Fruit fly (Drosophila melanogaster): ENCODE results near the gene CG43373.
A peak's percentile ranks its signal among the peaks of the same experiment; 100 is the strongest.

Gene CG43373

DNA sequence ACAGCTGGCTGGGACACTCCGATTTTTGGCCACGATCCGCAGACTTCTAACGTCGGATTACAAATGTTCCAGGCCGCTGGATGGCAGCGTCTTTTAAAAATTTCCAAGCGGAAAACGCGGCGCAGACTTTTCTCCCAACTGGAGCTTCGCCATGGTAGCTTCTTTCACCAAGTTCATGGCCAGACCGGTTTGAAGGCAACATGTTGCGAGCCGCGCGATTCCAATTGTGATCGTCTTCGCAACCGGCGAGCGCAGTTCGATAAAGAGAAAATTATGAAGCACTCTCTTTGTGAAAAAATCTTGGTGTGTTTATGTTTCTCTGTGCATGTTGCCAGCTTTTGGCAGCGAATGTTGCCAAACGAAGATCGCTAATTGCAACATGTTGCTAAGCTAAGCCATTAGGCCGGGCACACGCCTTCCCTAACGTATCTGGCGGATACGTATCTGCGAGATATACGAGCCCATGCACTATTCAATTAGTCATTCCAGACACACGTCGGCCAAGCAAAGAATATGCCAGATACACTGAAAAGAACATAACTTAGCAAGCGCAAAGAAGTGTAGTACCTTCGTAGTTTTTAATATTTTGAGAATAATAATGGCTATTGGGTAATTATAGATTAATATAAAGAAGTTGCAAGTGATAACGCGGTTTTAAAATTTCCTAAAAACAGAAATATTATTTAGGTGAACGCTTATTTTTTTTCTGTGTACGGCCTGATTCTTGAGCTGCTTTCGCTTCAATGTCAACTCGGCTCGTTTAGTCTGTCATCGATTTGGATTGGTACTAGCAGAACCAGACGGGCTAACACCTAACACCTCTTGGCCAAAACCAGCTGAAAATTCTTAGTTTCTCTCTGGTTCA, 91.1 kb downstream of the CG43373 start, which contains the start of gene dsx-c73A (continued):
- peak; percentile 32 for TF ChIP-seq CG1602 (GFP tag; optimal IDR thresholded peaks at IDR 0.05)
- TF ChIP-seq CG2678 (tag; optimal IDR thresholded peaks at IDR 0.05), result peak; percentile 35
- TF ChIP-seq CG18619 (GFP tag; optimal IDR thresholded peaks at IDR 0.05), result peak; percentile 1
- TF ChIP-seq CG10979 (tag; optimal IDR thresholded peaks at IDR 0.05), result peak; percentile 71
- TF ChIP-seq Six4 (GFP tag; optimal IDR thresholded peaks at IDR 0.05), result no peak
- no peak for TF ChIP-seq cas (GFP tag; IDR thresholded peaks at IDR 0.05)
- TF ChIP-seq CG13424 (tag; optimal IDR thresholded peaks at IDR 0.05), result peak; percentile 32
- TF ChIP-seq CG4730 (GFP tag; IDR thresholded peaks at IDR 0.05), result peak; percentile 29; the same call in 1 of the 2 replicates
- TF ChIP-seq vvl (GFP tag; IDR thresholded peaks at IDR 0.05), result peak; percentile 65
- peak; percentile 98 for TF ChIP-seq CG5180 (GFP tag; optimal IDR thresholded peaks at IDR 0.05)
- no peak for TF ChIP-seq CG10147 (GFP tag; optimal IDR thresholded peaks at IDR 0.05)
- peak; percentile 56 for TF ChIP-seq gem (tag; optimal IDR thresholded peaks at IDR 0.05)
- no peak for TF ChIP-seq Scr (GFP tag; IDR thresholded peaks at IDR 0.05; ENCODE audit: partially characterized antibody)
- TF ChIP-seq disco-r (GFP tag; optimal IDR thresholded peaks at IDR 0.05), result no peak
- peak; percentile 74 for TF ChIP-seq Blimp-1 (GFP tag; optimal IDR thresholded peaks at IDR 0.05)
- no peak for TF ChIP-seq ro (GFP tag; IDR thresholded peaks at IDR 0.05)
- TF ChIP-seq CG14965 (GFP tag; optimal IDR thresholded peaks at IDR 0.05; ENCODE audit: borderline replicate concordance), result no peak
- TF ChIP-seq CG6689 (GFP tag; IDR thresholded peaks at IDR 0.05), result peak; percentile 46; the same call in 1 of the 2 replicates
- TF ChIP-seq zf30C (GFP tag; optimal IDR thresholded peaks at IDR 0.05), result peak; percentile 45
- TF ChIP-seq CG14441 (GFP tag; IDR thresholded peaks at IDR 0.05), result no peak; the same call in 1 of the 2 replicates
- no peak for TF ChIP-seq salm (tag; optimal IDR thresholded peaks at IDR 0.05)
- TF ChIP-seq CG8089 (GFP tag; optimal IDR thresholded peaks at IDR 0.05), result no peak
- TF ChIP-seq HLH3B (GFP tag; IDR thresholded peaks at IDR 0.05), result peak; percentile 24; the same call in 1 of the 2 replicates
- TF ChIP-seq H15 (GFP tag; IDR thresholded peaks at IDR 0.05), result no peak
- no peak for TF ChIP-seq Camta (GFP tag; optimal IDR thresholded peaks at IDR 0.05)
- TF ChIP-seq CG17359 (tag; optimal IDR thresholded peaks at IDR 0.05), result peak; percentile 28
- TF ChIP-seq CG15601 (tag; optimal IDR thresholded peaks at IDR 0.05), result peak; percentile 52
- no peak for TF ChIP-seq tna (GFP tag; IDR thresholded peaks at IDR 0.05; ENCODE audit: partially characterized antibody)
- no peak for TF ChIP-seq en (GFP tag; optimal IDR thresholded peaks at IDR 0.05)
- no peak for TF ChIP-seq CG8359 (GFP tag; optimal IDR thresholded peaks at IDR 0.05; ENCODE audit: borderline replicate concordance)
- TF ChIP-seq CG1529 (GFP tag; optimal IDR thresholded peaks at IDR 0.05), result peak; percentile 29
- TF ChIP-seq hbn (GFP tag; IDR thresholded peaks at IDR 0.05; ENCODE audit: partially characterized antibody), result peak; percentile 24; the same call in 1 of the 2 replicates
- no peak for TF ChIP-seq CG30431 (GFP tag; optimal IDR thresholded peaks at IDR 0.05)
- TF ChIP-seq CG4360 (GFP tag; IDR thresholded peaks at IDR 0.05), result peak; percentile 29; the same call in 1 of the 2 replicates
- no peak for TF ChIP-seq CG3281 (GFP tag; optimal IDR thresholded peaks at IDR 0.05)
- TF ChIP-seq ara (GFP tag; IDR thresholded peaks at IDR 0.05), result peak; percentile 62; the same call in 1 of the 2 replicates
- TF ChIP-seq CG31224 (GFP tag; IDR thresholded peaks at IDR 0.05), result no peak
- TF ChIP-seq CG3163 (GFP tag; optimal IDR thresholded peaks at IDR 0.05), result peak; percentile 90
- no peak for TF ChIP-seq caup (GFP tag; optimal IDR thresholded peaks at IDR 0.05; ENCODE audit: severe bottlenecking)
- no peak for TF ChIP-seq CG16815 (GFP tag; optimal IDR thresholded peaks at IDR 0.05)
- TF ChIP-seq slbo (GFP tag; IDR thresholded peaks at IDR 0.05), result peak; percentile 16; the same call in 1 of the 2 replicates
- no peak for TF ChIP-seq nerfin-2 (GFP tag; IDR thresholded peaks at IDR 0.05; ENCODE audit: partially characterized antibody)
- no peak for TF ChIP-seq fd64A (GFP tag; optimal IDR thresholded peaks at IDR 0.05)
- TF ChIP-seq Xrp1 (GFP tag; IDR thresholded peaks at IDR 0.05), result peak; percentile 71
- TF ChIP-seq CG17829 (tag; optimal IDR thresholded peaks at IDR 0.05), result peak; percentile 28
- no peak for TF ChIP-seq CG43689 (GFP tag; IDR thresholded peaks at IDR 0.05)
- no peak for TF ChIP-seq C15 (GFP tag; IDR thresholded peaks at IDR 0.05)
- TF ChIP-seq peb (GFP tag; IDR thresholded peaks at IDR 0.05), result no peak
